Fruit fly (Drosophila melanogaster): Measurements from ENCODE around the gene Pura.
A peak's percentile ranks its signal among the peaks of the same experiment; 100 is the strongest.

The Pura gene

dm6 chr3L:7614226-7614625, 21.3 kb downstream of the Pura start (continued):
- TF ChIP-seq prd (optimal IDR thresholded peaks at IDR 0.05) (no peak), prd (GFP tag; IDR thresholded peaks at IDR 0.05) (peak; percentile 65; the same call in 2 of the 3 replicates), Fer3 (tag; optimal IDR thresholded peaks at IDR 0.05) (peak; percentile 17), CG16813 (GFP tag; IDR thresholded peaks at IDR 0.05; ENCODE audit: partially characterized antibody) (no peak), Fer2 (tag; optimal IDR thresholded peaks at IDR 0.05) (no peak), Pdp1 (GFP tag; optimal IDR thresholded peaks at IDR 0.05) (peak; percentile 39 to 65), CG7357 (GFP tag; IDR thresholded peaks at IDR 0.05) (peak; percentile 16; the same call in 1 of the 3 replicates), nom (GFP tag; optimal IDR thresholded peaks at IDR 0.05) (peak; percentile 2), CG17829 (tag; optimal IDR thresholded peaks at IDR 0.05) (peak; percentile 16), CG10431 (GFP tag; optimal IDR thresholded peaks at IDR 0.05) (no peak), CG7963 (GFP tag; IDR thresholded peaks at IDR 0.05; ENCODE audit: partially characterized antibody) (no peak), exex (tag; optimal IDR thresholded peaks at IDR 0.05) (no peak), nmo (GFP tag; optimal IDR thresholded peaks at IDR 0.05) (peak; percentile 46), CG9876 (GFP tag; optimal IDR thresholded peaks at IDR 0.05) (no peak), Bdp1 (GFP tag; optimal IDR thresholded peaks at IDR 0.05) (no peak), H2.0 (GFP tag; IDR thresholded peaks at IDR 0.05) (peak; percentile 54; the same call in 1 of the 2 replicates), CG10321 (GFP tag; IDR thresholded peaks at IDR 0.05) (no peak), CHES-1-like (GFP tag; optimal IDR thresholded peaks at IDR 0.05) (no peak), gem (tag; optimal IDR thresholded peaks at IDR 0.05) (peak; percentile 72), CG34224 (GFP tag; IDR thresholded peaks at IDR 0.05; ENCODE audit: partially characterized antibody) (no peak), lab (GFP tag; optimal IDR thresholded peaks at IDR 0.05) (peak; percentile 45), Six4 (GFP tag; optimal IDR thresholded peaks at IDR 0.05) (peak; percentile 13), CkIIα-i1 (GFP tag; IDR thresholded peaks at IDR 0.05) (no peak), CG8924 (tag; optimal IDR thresholded peaks at IDR 0.05) (peak; percentile 0), az2 (GFP tag; optimal IDR thresholded peaks at IDR 0.05) (peak; percentile 53), CG12236 (GFP tag; optimal IDR thresholded peaks at IDR 0.05) (no peak), D (optimal IDR thresholded peaks at IDR 0.05) (no peak), D (GFP tag; optimal IDR thresholded peaks at IDR 0.05) (peak; percentile 23), Ada2b (GFP tag; IDR thresholded peaks at IDR 0.05) (peak; percentile 54), CG31365 (tag; optimal IDR thresholded peaks at IDR 0.05) (no peak), al (GFP tag; IDR thresholded peaks at IDR 0.05) (0 out of 2 replicates have a peak, but pooled peaks have one; percentile 19), btn (GFP tag; optimal IDR thresholded peaks at IDR 0.05) (no peak), pb (GFP tag; optimal IDR thresholded peaks at IDR 0.05) (no peak), Chrac-16 (GFP tag; optimal IDR thresholded peaks at IDR 0.05) (peak; percentile 36), Dfd (GFP tag; optimal IDR thresholded peaks at IDR 0.05) (no peak), CG7372 (GFP tag; IDR thresholded peaks at IDR 0.05) (peak; percentile 58; the same call in 1 of the 2 replicates), Sox102F (GFP tag; optimal IDR thresholded peaks at IDR 0.05) (peak; percentile 69), luna (GFP tag; optimal IDR thresholded peaks at IDR 0.05) (no peak), Abd-B (GFP tag; optimal IDR thresholded peaks at IDR 0.05) (peak; percentile 37), cad (GFP tag; optimal IDR thresholded peaks at IDR 0.05) (no peak), vvl (GFP tag; IDR thresholded peaks at IDR 0.05) (0 out of 2 replicates have a peak, but pooled peaks have one; percentile 37), CG18599 (GFP tag; optimal IDR thresholded peaks at IDR 0.05) (peak; percentile 41), phol (tag; optimal IDR thresholded peaks at IDR 0.05) (peak; percentile 56), CG12071 (GFP tag; optimal IDR thresholded peaks at IDR 0.05) (no peak), Aef1 (GFP tag; IDR thresholded peaks at IDR 0.05) (0 out of 3 replicates have a peak, but pooled peaks have one; percentile 19), CG14441 (GFP tag; IDR thresholded peaks at IDR 0.05) (peak; percentile 43; the same call in 1 of the 2 replicates), her (GFP tag; optimal IDR thresholded peaks at IDR 0.05) (no peak), Hsf (GFP tag; optimal IDR thresholded peaks at IDR 0.05) (peak; percentile 34), CG3407 (GFP tag; optimal IDR thresholded peaks at IDR 0.05) (no peak), CG6254 (GFP tag; optimal IDR thresholded peaks at IDR 0.05) (no peak), YL-1 (GFP tag; optimal IDR thresholded peaks at IDR 0.05) (no peak)

Data from whole organism, embryonic.